Fruit fly (Drosophila melanogaster) ovary, adult (tissue): Measurements from ENCODE around the gene Pez.

Experiments used
- CG17801 ChIP-seq: fragments of 200-800 bp; optimal IDR thresholded peaks from 2 replicates; lab custom pipeline; 2019; ENCODE audit warnings: missing biosample characterization, mild to moderate bottlenecking, missing genetic modification characterization, moderate library complexity; ENCODE audit not compliant: partially characterized antibody

Pez gene

DNA sequence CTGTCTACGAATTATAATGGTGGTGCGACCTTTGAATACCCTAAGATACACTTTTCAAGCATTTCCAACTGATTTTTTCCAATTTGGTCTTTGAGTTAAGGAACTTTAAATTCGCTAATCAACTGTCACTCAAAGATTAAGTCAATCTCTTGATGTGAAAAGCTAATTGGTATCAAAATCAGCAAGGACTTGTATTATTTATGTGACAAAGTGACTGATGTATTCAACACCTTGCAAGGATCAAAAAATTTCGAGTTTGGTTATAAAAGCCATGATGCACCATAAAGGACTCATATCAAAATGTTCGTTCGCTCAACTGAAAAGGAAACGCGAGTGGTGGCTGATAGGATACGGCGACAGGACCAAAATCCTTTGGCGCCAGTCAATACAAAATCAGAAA lies 16.2 kb upstream of the Pez start, which contains the start of gene ppk14:
Gene ppk14, plus strand, starts transcription at position 301 of the 400 bp plus-strand sequence.
- TF ChIP-seq CG17801 (GFP tag; lab: Kevin White, UChicago): no peak

DNA sequence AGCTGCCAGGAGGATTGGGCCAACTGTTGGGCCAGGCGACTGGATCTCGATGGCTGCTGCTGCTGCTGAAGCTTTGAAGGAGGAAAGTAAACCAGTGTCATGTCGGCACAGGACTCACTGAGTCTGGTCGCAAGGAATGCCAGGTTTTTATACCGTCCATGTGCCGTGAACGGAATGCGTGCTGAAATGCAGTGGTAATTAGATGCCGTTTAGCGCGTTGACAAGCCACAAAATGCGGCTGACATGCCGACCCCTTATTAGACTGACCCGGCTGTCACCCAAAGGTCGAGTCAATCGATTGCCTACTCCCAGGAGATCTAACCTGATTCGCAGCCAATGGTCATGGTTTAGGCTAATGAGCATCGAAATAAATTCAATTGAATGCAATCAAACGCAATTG lies 15.8 kb upstream of the Pez start, which contains the start of gene ppk7:
Gene ppk7, minus strand, starts transcription at position 101 of the 400 bp plus-strand sequence.
- TF ChIP-seq CG17801 (GFP tag; lab: Kevin White, UChicago): no peak

DNA sequence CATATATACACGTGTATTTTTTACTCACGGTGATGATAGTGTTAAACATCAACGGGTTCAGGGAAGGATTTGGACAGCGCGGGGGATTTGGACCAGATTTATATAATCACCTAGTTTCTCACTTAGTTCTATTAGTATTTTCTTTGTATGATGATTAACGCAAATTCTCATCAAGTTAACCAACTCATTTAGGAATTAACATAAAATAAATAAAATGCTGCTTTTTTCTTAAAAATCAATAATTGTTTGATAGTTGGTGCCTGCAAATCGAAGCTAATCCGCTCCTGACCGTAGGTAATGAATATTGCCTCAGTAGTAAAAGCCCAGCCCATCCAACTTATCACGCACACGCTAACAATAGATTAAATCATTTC lies 13.3 kb upstream of the Pez start:
- peak; percentile 67 for TF ChIP-seq CG17801 (GFP tag; lab: Kevin White, UChicago)

DNA sequence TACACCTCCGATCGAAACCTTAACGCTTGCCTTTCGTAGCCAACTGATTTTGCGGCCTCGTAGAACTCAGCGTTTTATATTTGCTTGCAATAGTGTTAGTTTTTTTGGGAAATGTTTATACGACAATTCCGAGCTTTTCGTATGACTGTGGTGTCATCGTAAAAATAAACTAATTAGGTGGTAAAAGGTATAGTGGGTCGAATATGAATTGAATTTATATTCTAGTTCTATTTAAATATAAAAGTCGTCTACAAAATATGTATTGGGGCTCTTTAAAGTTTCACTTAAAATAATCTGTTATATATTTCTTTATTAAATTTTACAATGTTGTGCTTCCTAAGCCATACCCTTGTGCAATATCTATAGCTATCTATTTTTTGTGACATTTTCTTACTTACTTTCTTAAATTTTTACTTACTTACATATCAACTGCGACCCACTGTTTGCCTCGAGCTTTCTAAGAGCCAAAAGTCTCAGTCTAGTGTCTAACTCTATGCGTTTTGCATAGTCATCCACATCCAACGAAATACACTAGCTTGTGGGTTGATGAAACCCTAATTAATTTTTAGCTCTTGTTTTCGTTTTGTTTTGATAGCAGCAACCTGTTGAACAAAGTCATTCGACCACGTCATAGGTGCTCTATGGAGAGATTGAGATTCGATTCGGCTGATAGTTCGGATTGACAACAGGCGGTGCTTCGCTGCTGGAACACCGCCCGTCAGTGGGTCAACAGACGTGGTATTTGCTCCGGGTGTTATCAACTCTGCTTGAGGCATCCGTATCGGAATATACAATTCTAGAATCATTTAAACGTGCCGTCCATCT lies 12.7 kb upstream of the Pez start, which contains the start of gene CG9498:
Gene CG9498, minus strand, starts transcription at position 51 of the 825 bp plus-strand sequence.
- peak; percentile 9 for TF ChIP-seq CG17801 (GFP tag; lab: Kevin White, UChicago)

DNA sequence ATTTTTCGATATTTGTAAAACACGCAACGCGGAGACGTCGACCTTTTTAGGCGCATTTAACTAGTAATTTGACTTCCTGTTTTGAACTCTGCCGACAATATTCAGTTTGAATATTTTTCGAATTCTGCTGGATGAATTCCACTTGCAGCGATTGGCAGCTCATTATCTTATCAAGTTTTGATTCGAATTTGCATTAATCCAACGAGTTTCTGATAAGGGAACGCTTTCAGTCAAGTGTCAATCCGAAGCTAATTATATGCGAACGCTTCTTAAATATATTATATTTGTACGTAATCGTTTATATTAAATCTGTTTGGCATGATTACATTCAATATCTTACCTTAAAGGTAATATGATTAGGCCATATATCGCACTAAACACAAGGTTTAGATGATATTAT lies 9.9 kb upstream of the Pez start, which contains the start of gene CG9497:
Gene CG9497, minus strand, starts transcription at position 101 of the 400 bp plus-strand sequence.
- no peak for TF ChIP-seq CG17801 (GFP tag; lab: Kevin White, UChicago)

DNA sequence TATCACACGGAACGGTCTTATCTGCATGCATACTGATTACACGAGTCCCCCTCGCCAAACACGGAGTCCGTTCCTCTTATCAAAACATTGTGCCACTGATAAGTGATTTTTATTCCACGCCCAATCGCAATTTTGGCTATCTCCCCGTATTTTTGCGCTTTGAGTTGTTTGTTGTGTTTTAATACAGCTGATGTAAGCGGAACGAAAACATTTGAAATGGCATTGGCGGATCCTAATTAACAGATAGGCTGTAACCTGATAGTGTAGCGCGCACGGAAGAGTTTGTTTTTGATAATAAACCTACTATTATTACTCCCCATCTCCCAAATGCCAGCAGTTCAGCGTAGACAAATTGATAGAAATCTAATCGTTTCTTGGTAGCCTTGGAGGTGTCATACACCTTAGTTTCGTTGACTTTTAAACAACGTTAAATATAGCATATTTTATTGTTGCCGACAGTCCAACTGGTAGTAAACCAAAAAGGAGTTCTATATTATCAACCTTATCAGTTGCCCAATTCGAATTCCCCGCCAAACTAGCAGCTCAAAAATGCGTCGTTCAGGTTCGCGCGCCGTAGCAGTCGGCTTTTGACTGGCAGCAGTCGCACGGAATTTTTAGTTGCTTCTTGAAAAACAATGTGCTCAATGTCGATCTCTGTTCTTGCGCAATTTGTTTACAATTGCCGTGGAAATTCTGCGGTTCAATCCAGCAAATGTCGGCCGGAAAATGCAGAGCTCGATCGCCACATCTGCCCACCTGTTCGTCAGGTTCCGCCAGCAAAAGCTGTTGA lies 4.8 kb upstream of the Pez start:
- no peak for TF ChIP-seq CG17801 (GFP tag; lab: Kevin White, UChicago)

DNA sequence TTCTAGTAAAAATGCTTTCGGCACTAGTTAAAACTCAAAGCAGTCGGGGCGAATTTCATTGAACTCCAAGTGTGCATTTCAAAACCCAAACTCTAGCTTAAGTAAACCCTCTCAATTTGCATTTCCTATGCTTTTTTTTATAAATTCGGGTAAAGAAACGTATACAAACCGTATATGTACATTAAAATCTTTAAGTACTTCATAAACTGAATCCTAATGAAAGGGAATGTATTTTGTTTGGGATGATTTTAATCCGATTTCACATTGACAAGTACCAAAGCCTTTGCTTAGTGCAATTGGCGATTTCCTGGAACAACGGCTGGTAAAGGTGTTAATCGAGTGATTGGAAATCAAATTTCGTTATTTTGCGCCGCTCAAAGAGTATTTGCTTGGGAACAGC lies 2.8 kb upstream of the Pez start:
- no peak for TF ChIP-seq CG17801 (GFP tag; lab: Kevin White, UChicago)

DNA sequence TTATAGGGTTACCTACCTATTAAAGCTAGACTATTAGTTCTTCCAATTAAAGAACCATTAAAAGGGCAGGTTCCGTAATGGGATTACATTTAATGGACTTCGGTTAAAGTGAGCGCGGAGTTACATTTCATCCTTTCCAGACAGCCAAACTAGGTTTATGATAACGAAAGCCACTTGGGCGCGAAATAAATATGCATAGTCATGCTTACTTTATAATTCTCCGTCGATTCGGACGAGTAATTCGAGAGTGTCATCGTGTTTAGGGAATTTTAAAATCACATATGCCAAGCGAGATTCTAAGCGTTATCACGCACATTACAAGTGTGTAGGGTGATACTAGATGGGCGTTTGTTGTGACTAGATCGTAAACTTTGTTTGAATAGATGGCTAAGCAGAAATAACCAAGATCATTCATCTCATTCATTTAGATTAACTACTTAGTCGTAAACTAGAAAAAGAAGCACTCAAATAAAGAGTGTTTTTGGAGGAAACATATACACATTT lies 1.8 kb upstream of the Pez start:
- no peak for TF ChIP-seq CG17801 (GFP tag; lab: Kevin White, UChicago)

DNA sequence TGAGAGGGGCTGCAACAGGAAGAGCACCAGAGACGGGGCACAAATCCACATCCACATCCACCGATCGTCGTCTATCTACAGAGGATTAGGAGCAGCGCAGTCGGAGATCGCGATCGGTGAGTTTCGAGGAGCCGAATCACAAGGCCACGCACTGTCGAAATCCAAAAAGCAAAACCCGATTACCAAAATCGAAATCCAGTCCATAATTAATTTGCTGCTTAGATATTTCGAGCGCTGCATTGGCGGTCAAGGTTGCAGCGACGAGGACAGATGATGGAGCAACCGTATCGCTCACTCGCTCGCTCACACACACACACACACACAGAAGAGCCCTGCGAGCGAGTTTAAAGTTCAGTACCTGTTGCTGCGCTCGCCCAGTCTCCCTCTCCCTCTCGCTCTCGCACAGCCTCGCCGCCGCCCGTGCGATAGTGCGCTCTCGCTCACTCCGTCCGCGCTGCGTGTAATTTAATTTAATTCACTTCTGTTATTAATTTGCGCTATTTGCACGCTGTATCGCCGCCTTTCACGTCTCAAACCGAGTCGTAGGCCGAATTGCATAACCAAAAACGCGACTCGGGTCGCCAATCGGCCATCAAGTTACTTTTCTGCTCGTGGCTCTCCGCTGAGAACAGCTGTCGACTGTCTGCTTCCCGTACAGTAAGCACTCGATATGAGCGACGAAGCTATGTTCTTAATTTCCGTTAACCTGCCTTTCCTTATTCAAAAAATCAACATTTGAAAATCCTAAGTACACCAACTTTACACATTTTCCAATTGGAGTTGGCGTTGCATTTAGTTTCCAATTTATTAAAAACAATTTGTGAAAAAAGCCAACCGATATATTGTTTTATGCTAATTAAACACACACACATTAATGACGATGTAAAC lies 783 bp upstream of the Pez start:
- peak; percentile 28 for TF ChIP-seq CG17801 (GFP tag; lab: Kevin White, UChicago)

DNA sequence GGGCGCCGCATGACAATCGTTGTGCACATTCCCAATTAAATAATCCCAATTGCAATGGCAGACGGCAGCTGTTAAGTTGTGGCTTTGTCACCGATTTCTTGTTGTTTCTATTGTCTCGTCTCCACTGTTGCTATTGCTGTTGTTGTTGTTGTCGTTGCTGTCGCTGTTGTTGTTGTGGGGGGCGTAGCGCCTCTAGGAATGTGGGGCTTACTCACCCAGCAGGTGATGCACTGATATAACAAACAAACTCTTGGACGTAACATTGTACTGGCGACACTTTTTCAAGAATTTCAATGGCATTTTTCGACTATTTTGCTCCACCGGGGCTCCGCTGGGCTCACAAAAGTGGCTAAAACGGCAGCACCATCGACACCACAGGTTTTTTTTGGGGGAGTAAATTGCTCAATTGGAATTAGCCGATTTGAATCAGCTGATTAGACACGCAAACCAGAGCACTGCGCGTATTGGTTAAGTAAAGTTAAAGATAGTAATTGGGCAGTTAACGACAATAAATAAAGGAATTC lies 566 bp downstream of the Pez start:
- no peak for TF ChIP-seq CG17801 (GFP tag; lab: Kevin White, UChicago)

DNA sequence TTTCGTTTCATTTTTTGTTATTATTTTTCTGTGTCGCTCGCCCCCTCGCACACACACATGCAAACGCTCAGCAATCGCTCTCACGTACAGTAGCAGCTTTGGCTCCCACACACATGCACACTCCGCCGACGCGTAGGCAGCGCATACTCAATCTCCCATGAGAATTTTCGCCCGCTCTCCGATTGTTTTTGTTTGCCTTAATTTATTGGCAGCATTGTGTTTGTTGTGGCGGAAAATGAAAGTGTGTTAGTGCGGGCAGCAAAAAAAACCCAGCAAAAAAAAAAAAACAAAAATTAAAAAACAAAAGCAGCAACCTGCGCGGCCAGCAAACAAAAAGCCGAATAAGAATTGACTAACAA lies 14.1 kb downstream of the Pez start:
- peak; percentile 89 for TF ChIP-seq CG17801 (GFP tag; lab: Kevin White, UChicago)

DNA sequence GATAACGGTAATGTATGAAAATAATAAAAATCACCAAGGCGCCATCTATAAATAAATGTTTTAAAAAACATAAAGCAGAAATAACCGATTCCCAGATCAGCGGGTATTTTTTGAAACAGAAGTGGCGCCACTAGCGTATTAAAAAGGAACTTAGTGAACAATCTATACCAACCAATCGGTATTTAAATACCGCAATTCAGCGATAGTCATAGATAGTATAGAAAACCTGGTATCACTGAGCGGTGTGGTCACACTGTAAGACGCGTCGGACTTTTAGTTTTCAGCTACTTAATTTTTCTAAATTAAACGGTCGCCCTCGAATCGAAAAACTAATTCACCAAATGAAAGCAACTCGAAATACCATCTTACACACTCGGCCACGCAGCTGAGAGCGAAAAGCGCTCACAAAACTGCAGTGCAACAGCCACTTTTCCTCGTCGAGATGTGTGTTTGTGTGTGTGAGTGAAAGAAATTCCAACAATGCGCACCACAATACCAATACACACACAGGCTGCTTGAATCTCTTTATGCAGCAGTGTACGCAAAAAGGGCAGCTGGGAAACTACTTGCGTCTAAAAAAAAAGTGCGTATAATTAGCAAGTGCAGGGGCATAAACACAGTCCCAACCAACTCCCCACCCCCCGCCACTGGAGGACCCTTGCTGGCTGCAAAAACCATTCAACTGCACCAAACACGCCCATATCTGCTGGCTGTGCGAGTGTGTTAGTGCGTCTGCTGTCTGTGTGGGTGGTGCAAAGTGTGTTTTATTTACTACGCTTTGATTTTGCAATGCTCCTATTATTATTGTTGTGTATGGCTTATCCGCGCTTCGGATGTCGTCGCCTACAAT lies 14.7 kb downstream of the Pez start, which contains the start of gene PDZ-GEF:
Gene PDZ-GEF, plus strand, starts transcription at position 232 of the 850 bp plus-strand sequence.
- no peak for TF ChIP-seq CG17801 (GFP tag; lab: Kevin White, UChicago)

DNA sequence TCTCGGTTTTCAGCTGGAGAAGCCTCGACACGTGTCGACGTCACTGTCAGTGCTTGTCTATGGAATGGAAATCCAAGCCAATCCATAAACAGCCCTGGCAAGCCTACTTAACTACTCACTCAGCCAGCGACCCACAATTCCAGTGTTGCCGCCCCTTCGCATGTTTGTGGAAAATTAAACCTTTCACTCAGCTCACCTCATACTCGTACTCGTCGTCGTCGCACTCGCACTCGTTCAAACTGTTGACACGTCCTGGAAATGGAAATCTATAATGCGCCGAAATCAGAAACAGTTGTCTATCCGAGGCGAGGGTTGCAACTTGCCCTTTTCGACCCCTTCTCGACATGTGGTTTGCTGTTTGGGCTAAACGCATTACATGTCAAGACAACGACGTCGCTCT lies 19.4 kb downstream of the Pez start:
- no peak for TF ChIP-seq CG17801 (GFP tag; lab: Kevin White, UChicago)
